Worm (Caenorhabditis elegans) whole organism, L3 larva: ENCODE measurements around the gene C15C8.6.

Source experiments
- ZK546.5 ChIP-seq: sonication (generic microtip); optimal IDR thresholded peaks from 2 replicates; lab custom pipeline; 2017; ENCODE audit warnings: missing biosample characterization, missing genetic modification characterization
- aly-2 ChIP-seq: fragments of 150-350 bp; optimal IDR thresholded peaks from 2 replicates; lab custom pipeline; 2014; ENCODE audit warnings: missing biosample characterization, missing genetic modification characterization
- ceh-16 ChIP-seq: sonication (generic microtip); optimal IDR thresholded peaks from 2 replicates; lab custom pipeline; 2017; ENCODE audit warnings: missing biosample characterization, missing genetic modification characterization
- ceh-28 ChIP-seq: fragments of 150-350 bp; optimal IDR thresholded peaks from 2 replicates; lab custom pipeline; 2014; ENCODE audit warnings: missing biosample characterization, missing genetic modification reagents, missing genetic modification characterization
- ceh-9 ChIP-seq: sonication (generic microtip); optimal IDR thresholded peaks from 2 replicates; lab custom pipeline; 2018; ENCODE audit warnings: missing biosample characterization, missing genetic modification characterization
- daf-12 ChIP-seq: fragments of 150-350 bp; optimal IDR thresholded peaks from 2 replicates; lab custom pipeline; 2014; ENCODE audit warnings: missing biosample characterization, missing genetic modification reagents, missing genetic modification characterization
- egl-27 ChIP-seq: sonication (generic microtip); optimal IDR thresholded peaks from 4 replicates; lab custom pipeline; 2017; ENCODE audit warnings: missing biosample characterization, missing genetic modification reagents, missing genetic modification characterization
- egl-5 ChIP-seq: fragments of 150-350 bp; optimal IDR thresholded peaks from 2 replicates; lab custom pipeline; 2017; ENCODE audit warnings: missing biosample characterization, missing genetic modification reagents, missing genetic modification characterization, inconsistent platforms
- elt-1 ChIP-seq: fragments of 150-350 bp; optimal IDR thresholded peaks from 2 replicates; lab custom pipeline; 2014; ENCODE audit warnings: missing biosample characterization, missing genetic modification characterization
- elt-2 ChIP-seq: sonication (generic microtip); optimal IDR thresholded peaks from 2 replicates; lab custom pipeline; 2016; ENCODE audit warnings: missing genetic modification reagents, mild to moderate bottlenecking, missing genetic modification characterization, missing compliant biosample characterization
- eor-1 ChIP-seq, 2 experiments: fragments of 150-350 bp; optimal IDR thresholded peaks; 2 replicates each; lab custom pipeline; 2014 to 2018; ENCODE audit warnings: missing biosample characterization in 2 of 2, missing genetic modification characterization in 2 of 2
- fkh-10 ChIP-seq: sonication (generic microtip); optimal IDR thresholded peaks from 2 replicates; lab custom pipeline; 2017; ENCODE audit warnings: missing biosample characterization, missing genetic modification reagents, missing genetic modification characterization
- fkh-2 ChIP-seq: fragments of 150-350 bp; optimal IDR thresholded peaks from 2 replicates; lab custom pipeline; 2014; ENCODE audit warnings: missing biosample characterization, missing genetic modification reagents, missing genetic modification characterization
- fos-1 ChIP-seq: fragments of 150-350 bp; optimal IDR thresholded peaks from 2 replicates; lab custom pipeline; 2014; ENCODE audit warnings: missing biosample characterization, missing genetic modification characterization
- jun-1 ChIP-seq: fragments of 150-350 bp; optimal IDR thresholded peaks from 2 replicates; lab custom pipeline; 2014; ENCODE audit warnings: missing biosample characterization, missing genetic modification reagents, missing genetic modification characterization
- lin-15B ChIP-seq: fragments of 150-350 bp; optimal IDR thresholded peaks from 2 replicates; lab custom pipeline; 2014; ENCODE audit warnings: missing biosample characterization, missing genetic modification characterization
- lin-39 ChIP-seq: fragments of 150-350 bp; optimal IDR thresholded peaks from 2 replicates; lab custom pipeline; 2018; ENCODE audit warnings: missing biosample characterization, missing genetic modification reagents, missing genetic modification characterization
- mdl-1 ChIP-seq: fragments of 150-350 bp; optimal IDR thresholded peaks from 2 replicates; lab custom pipeline; 2014; ENCODE audit warnings: missing biosample characterization, missing genetic modification characterization
- nfya-1 ChIP-seq: sonication (generic microtip); optimal IDR thresholded peaks from 2 replicates; lab custom pipeline; 2017; ENCODE audit warnings: missing genetic modification characterization, mild to moderate bottlenecking, missing compliant biosample characterization, antibody characterized with exemption, moderate library complexity; ENCODE audit not compliant: insufficient read depth
- nhr-11 ChIP-seq: fragments of 150-350 bp; optimal IDR thresholded peaks from 2 replicates; lab custom pipeline; 2014; ENCODE audit warnings: missing biosample characterization, missing genetic modification characterization
- nhr-12 ChIP-seq: fragments of 150-350 bp; optimal IDR thresholded peaks from 2 replicates; lab custom pipeline; 2014; ENCODE audit warnings: missing biosample characterization, missing genetic modification characterization
- nhr-23 ChIP-seq: fragments of 150-350 bp; optimal IDR thresholded peaks from 2 replicates; lab custom pipeline; 2014; ENCODE audit warnings: missing biosample characterization, missing genetic modification reagents, missing genetic modification characterization
- nhr-25 ChIP-seq: sonication (generic microtip); optimal IDR thresholded peaks from 2 replicates; lab custom pipeline; 2017; ENCODE audit warnings: missing biosample characterization, missing genetic modification characterization
- nhr-28 ChIP-seq: fragments of 150-350 bp; optimal IDR thresholded peaks from 2 replicates; lab custom pipeline; 2014; ENCODE audit warnings: missing biosample characterization, missing genetic modification characterization
- nhr-76 ChIP-seq: fragments of 150-350 bp; sonication (generic microtip); optimal IDR thresholded peaks from 5 replicates; lab custom pipeline; 2014; ENCODE audit warnings: missing biosample characterization, missing genetic modification characterization
- nhr-77 ChIP-seq: fragments of 150-350 bp; optimal IDR thresholded peaks from 2 replicates; lab custom pipeline; 2014; ENCODE audit warnings: missing biosample characterization, missing genetic modification characterization
- pqm-1 ChIP-seq: fragments of 150-350 bp; optimal IDR thresholded peaks from 2 replicates; lab custom pipeline; 2017; ENCODE audit warnings: missing biosample characterization, missing genetic modification characterization, inconsistent platforms
- sea-2 ChIP-seq: fragments of 150-350 bp; sonication (generic microtip); optimal IDR thresholded peaks from 4 replicates; lab custom pipeline; 2014; ENCODE audit warnings: missing biosample characterization, missing genetic modification reagents, missing genetic modification characterization
- skn-1 ChIP-seq: fragments of 150-350 bp; optimal IDR thresholded peaks from 2 replicates; lab custom pipeline; 2014; ENCODE audit warnings: missing biosample characterization, missing genetic modification characterization
- tbx-2 ChIP-seq: sonication (generic microtip); optimal IDR thresholded peaks from 2 replicates; lab custom pipeline; 2016; ENCODE audit warnings: mild to moderate bottlenecking, missing genetic modification characterization, missing compliant biosample characterization
- unc-62 ChIP-seq: fragments of 150-350 bp; sonication (generic microtip); optimal IDR thresholded peaks from 4 replicates; lab custom pipeline; 2014; ENCODE audit warnings: missing biosample characterization, missing genetic modification reagents, missing genetic modification characterization
- zag-1 ChIP-seq: fragments of 150-350 bp; optimal IDR thresholded peaks from 2 replicates; lab custom pipeline; 2014; ENCODE audit warnings: missing biosample characterization, missing genetic modification characterization

Gene C15C8.6

ce11 chrV:12759660-12760059 is 8.3 kb upstream of the C15C8.6 start, which contains the start of gene papl-1:
TSS of gene papl-1 (minus strand) at chrV:12759760.
- TF ChIP-seq nhr-12 (tag; lab: Kevin White, UChicago), result no peak
- TF ChIP-seq mdl-1 (tag; lab: Kevin White, UChicago), result no peak
- no peak for TF ChIP-seq unc-62 (GFP tag; lab: Kevin White, UChicago)
- no peak for TF ChIP-seq fkh-10 (GFP tag; lab: Kevin White, UChicago)
- TF ChIP-seq lin-39 (tag; lab: Kevin White, UChicago), result no peak
- no peak for TF ChIP-seq egl-5 (tag; lab: Kevin White, UChicago)
- no peak for TF ChIP-seq daf-12 (tag; lab: Kevin White, UChicago)
- no peak for TF ChIP-seq fos-1
- TF ChIP-seq jun-1 (tag; lab: Kevin White, UChicago), result no peak
- no peak for TF ChIP-seq nhr-11 (tag; lab: Kevin White, UChicago)
- TF ChIP-seq zag-1, result no peak
- no peak for TF ChIP-seq elt-2 (tag; lab: Kevin White, UChicago)
- TF ChIP-seq tbx-2, result no peak
- no peak for TF ChIP-seq ceh-16 (tag; lab: Kevin White, UChicago)
- no peak for TF ChIP-seq ceh-9 (tag; lab: Kevin White, UChicago)
- no peak for TF ChIP-seq elt-1

ce11 chrV:12754839-12755238 is 3.5 kb upstream of the C15C8.6 start, which contains the start of gene gpa-13:
TSS of gene gpa-13 (minus strand) at chrV:12754939.
- TF ChIP-seq sea-2 (no peak), nhr-28 (tag; lab: Kevin White, UChicago) (no peak), ZK546.5 (tag; lab: Kevin White, UChicago) (no peak)

DNA sequence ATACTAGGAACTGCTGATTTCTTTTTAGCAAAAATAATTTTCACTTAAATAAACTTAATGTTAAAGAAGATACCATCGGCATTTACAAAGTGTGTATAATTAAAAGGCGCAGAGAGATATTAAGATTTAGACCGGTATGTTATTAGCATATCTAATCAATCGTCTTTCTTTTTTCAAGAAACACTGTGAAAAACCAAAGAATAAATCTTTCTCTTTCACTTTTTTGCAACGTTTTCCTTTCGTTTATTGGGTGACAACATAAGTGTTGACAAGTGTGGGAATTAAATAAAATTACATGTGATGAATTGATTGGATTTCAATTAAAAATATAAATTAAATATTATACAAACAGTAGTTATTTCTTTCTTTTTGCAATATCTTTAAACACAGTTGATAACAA is 1.1 kb upstream of the C15C8.6 start, which contains the start of gene C15C8.8:
Gene C15C8.8 (minus strand): TSS at position 101 of the 400 bp plus-strand sequence.
- TF ChIP-seq nhr-23 (tag; lab: Kevin White, UChicago) (no peak), nfya-1 (tag; lab: Kevin White, UChicago) (no peak), zag-1 (no peak), nhr-25 (no peak), tbx-2 (no peak), skn-1 (tag; lab: Kevin White, UChicago) (no peak), eor-1 (tag; optimal IDR thresholded peaks at IDR 0.05; lab: Kevin White, UChicago) (no peak)
- TF ChIP-seq, all 47 proteins: peak for 0

DNA sequence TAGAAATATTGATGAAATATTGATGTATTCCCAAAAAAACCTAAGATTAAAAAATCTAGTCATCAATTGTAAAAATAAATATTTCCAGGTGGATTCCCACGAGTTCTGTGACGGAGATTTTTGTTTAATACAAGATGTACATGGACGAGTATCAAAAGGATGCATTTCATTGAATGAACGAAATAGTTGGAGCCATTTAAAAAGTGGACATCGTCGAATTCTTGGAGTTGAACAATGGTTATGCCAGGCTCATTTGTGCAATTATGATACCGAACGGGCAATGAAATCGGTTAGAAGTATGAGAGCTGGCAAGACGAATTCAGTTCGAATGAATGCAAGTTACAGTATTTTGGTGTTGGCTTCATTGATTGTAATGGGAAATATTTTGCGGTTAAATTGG is 1.8 kb downstream of the C15C8.6 start:
- TF ChIP-seq ceh-28 (tag; lab: Kevin White, UChicago), result no peak
- TF ChIP-seq fkh-2 (tag; lab: Kevin White, UChicago), result no peak
- no peak for TF ChIP-seq ZK546.5 (tag; lab: Kevin White, UChicago)
- no peak for TF ChIP-seq nhr-76
- no peak for TF ChIP-seq eor-1 (tag; optimal IDR thresholded peaks at IDR 0.05; lab: Kevin White, UChicago)
- TF ChIP-seq aly-2 (tag; lab: Kevin White, UChicago), result no peak
- no peak for TF ChIP-seq nhr-23 (tag; lab: Kevin White, UChicago)
- TF ChIP-seq elt-1, result no peak

ce11 chrV:12747856-12748255 is 3.5 kb downstream of the C15C8.6 start, which contains the start of gene C15C8.5:
TSS of gene C15C8.5 (plus strand) at chrV:12748007.
- no peak for TF ChIP-seq skn-1 (tag; lab: Kevin White, UChicago)
- TF ChIP-seq fkh-10 (GFP tag; lab: Kevin White, UChicago), result peak; percentile 88

- TF ChIP-seq lin-15B (tag; lab: Kevin White, UChicago), result peak; percentile 45
- TF ChIP-seq egl-27 (tag; lab: Kevin White, UChicago), result no peak
- TF ChIP-seq aly-2 (tag; lab: Kevin White, UChicago), result no peak
- TF ChIP-seq nhr-77, result no peak
- TF ChIP-seq egl-5 (tag; lab: Kevin White, UChicago), result no peak
- no peak for TF ChIP-seq unc-62 (GFP tag; lab: Kevin White, UChicago)
- TF ChIP-seq elt-1, result peak; percentile 54
- TF ChIP-seq pqm-1, result no peak
- peak; percentile 6 for TF ChIP-seq nfya-1 (tag; lab: Kevin White, UChicago)
- TF ChIP-seq tbx-2, result no peak
- TF ChIP-seq ceh-28 (tag; lab: Kevin White, UChicago), result peak; percentile 18
Observed at ce11 chrV:12747431-12747830, 3.9 kb downstream of the C15C8.6 start, which contains the start of gene C15C8.4. TSS of gene C15C8.4 (minus strand) at chrV:12747463.
